Fruit fly (Drosophila melanogaster): ENCODE results near the gene CG15864.

CG15864 gene

dm6 chr3R:8212594-8212993 lies 35.6 kb upstream of the CG15864 start (continued):
- 0 out of 2 replicates have a peak, but pooled peaks have one; percentile 51 for TF ChIP-seq Nf-YA (GFP tag; IDR thresholded peaks at IDR 0.05)
- TF ChIP-seq CG16815 (GFP tag; optimal IDR thresholded peaks at IDR 0.05), result peak; percentile 53
- TF ChIP-seq MTF-1 (GFP tag; optimal IDR thresholded peaks at IDR 0.05; ENCODE audit: borderline replicate concordance), result no peak
- peak; percentile 44 for TF ChIP-seq Side (GFP tag; optimal IDR thresholded peaks at IDR 0.05)
- peak; percentile 38; the same call in 1 of the 3 replicates for TF ChIP-seq CG11695 (GFP tag; IDR thresholded peaks at IDR 0.05)
- no peak for TF ChIP-seq cg (GFP tag; optimal IDR thresholded peaks at IDR 0.05)
- TF ChIP-seq CG16813 (GFP tag; IDR thresholded peaks at IDR 0.05; ENCODE audit: partially characterized antibody), result no peak
- 0 out of 2 replicates have a peak, but pooled peaks have one; percentile 16 for TF ChIP-seq esg (GFP tag; conservative IDR thresholded peaks at IDR 0.05)
- TF ChIP-seq BEAF-32 (GFP tag; optimal IDR thresholded peaks at IDR 0.05), result no peak
- TF ChIP-seq Lpt (GFP tag; optimal IDR thresholded peaks at IDR 0.05), result no peak
- TF ChIP-seq Atf-2 (GFP tag; optimal IDR thresholded peaks at IDR 0.05), result peak; percentile 60
- TF ChIP-seq Six4 (GFP tag; optimal IDR thresholded peaks at IDR 0.05), result no peak
- no peak for TF ChIP-seq CG15269 (tag; optimal IDR thresholded peaks at IDR 0.05)
- peak; percentile 55; the same call in 1 of the 2 replicates for TF ChIP-seq CG1024 (GFP tag; IDR thresholded peaks at IDR 0.05)
- TF ChIP-seq CG2875 (GFP tag; optimal IDR thresholded peaks at IDR 0.05), result peak; percentile 62
- TF ChIP-seq oc (tag; optimal IDR thresholded peaks at IDR 0.05), result no peak
- TF ChIP-seq CG2678 (tag; optimal IDR thresholded peaks at IDR 0.05), result peak; percentile 69
- no peak; the same call in 1 of the 2 replicates for TF ChIP-seq GATAe (GFP tag; conservative IDR thresholded peaks at IDR 0.05)
- TF ChIP-seq nmo (GFP tag; optimal IDR thresholded peaks at IDR 0.05), result peak; percentile 74
- peak; percentile 50 for TF ChIP-seq CG8089 (GFP tag; optimal IDR thresholded peaks at IDR 0.05)
- peak; percentile 52 for TF ChIP-seq Xbp1 (GFP tag; optimal IDR thresholded peaks at IDR 0.05)
- peak; percentile 21 for TF ChIP-seq CG17186 (GFP tag; optimal IDR thresholded peaks at IDR 0.05)
- TF ChIP-seq btn (GFP tag; optimal IDR thresholded peaks at IDR 0.05), result peak; percentile 57
- TF ChIP-seq CG3838 (GFP tag; optimal IDR thresholded peaks at IDR 0.05), result peak; percentile 32
- no peak for TF ChIP-seq CG10321 (GFP tag; IDR thresholded peaks at IDR 0.05)
- no peak for TF ChIP-seq knrl (GFP tag; IDR thresholded peaks at IDR 0.05; ENCODE audit: partially characterized antibody)
- no peak for TF ChIP-seq CG3281 (GFP tag; optimal IDR thresholded peaks at IDR 0.05)
- TF ChIP-seq lilli (GFP tag; optimal IDR thresholded peaks at IDR 0.05), result peak; percentile 39
- no peak for TF ChIP-seq CG7963 (GFP tag; IDR thresholded peaks at IDR 0.05; ENCODE audit: partially characterized antibody)
- peak; percentile 24 for TF ChIP-seq her (GFP tag; optimal IDR thresholded peaks at IDR 0.05)
- TF ChIP-seq D19A (tag; optimal IDR thresholded peaks at IDR 0.05), result peak; percentile 51
- peak; percentile 43; the same call in 1 of the 2 replicates for TF ChIP-seq CG10366 (GFP tag; IDR thresholded peaks at IDR 0.05)
- no peak for TF ChIP-seq tap (tag; optimal IDR thresholded peaks at IDR 0.05)
- TF ChIP-seq Hsf (GFP tag; optimal IDR thresholded peaks at IDR 0.05), result peak; percentile 50
- no peak for TF ChIP-seq CG13894 (tag; optimal IDR thresholded peaks at IDR 0.05)
- peak; percentile 28 for TF ChIP-seq HLH54F (GFP tag; optimal IDR thresholded peaks at IDR 0.05)
- TF ChIP-seq Sox102F (GFP tag; optimal IDR thresholded peaks at IDR 0.05), result peak; percentile 60
- peak; percentile 24 for TF ChIP-seq CG13123 (GFP tag; optimal IDR thresholded peaks at IDR 0.05)
- no peak for TF ChIP-seq CG3847 (GFP tag; IDR thresholded peaks at IDR 0.05)
- TF ChIP-seq Ets65A (GFP tag), result peak; percentile 89
- TF ChIP-seq sd (tag; optimal IDR thresholded peaks at IDR 0.05), result no peak
- no peak for TF ChIP-seq Hey (tag; optimal IDR thresholded peaks at IDR 0.05)
- TF ChIP-seq Ptx1 (GFP tag; IDR thresholded peaks at IDR 0.05), result peak; percentile 63
- no peak for TF ChIP-seq stc (GFP tag; IDR thresholded peaks at IDR 0.05)
- TF ChIP-seq tna (GFP tag; IDR thresholded peaks at IDR 0.05; ENCODE audit: partially characterized antibody), result no peak
- no peak for TF ChIP-seq stwl (tag; optimal IDR thresholded peaks at IDR 0.05)
- peak; percentile 62 for TF ChIP-seq CG17361 (GFP tag; IDR thresholded peaks at IDR 0.05)
- peak; percentile 100 for TF ChIP-seq grn (GFP tag; optimal IDR thresholded peaks at IDR 0.05)
- TF ChIP-seq gcm2 (GFP tag; optimal IDR thresholded peaks at IDR 0.05), result no peak
- peak; percentile 76 for TF ChIP-seq gem (tag; optimal IDR thresholded peaks at IDR 0.05)
- TF ChIP-seq CG11560 (tag; IDR thresholded peaks at IDR 0.05), result no peak
